Fruit fly (Drosophila melanogaster): Measurements from ENCODE around the gene pad.
A peak's percentile ranks its signal among the peaks of the same experiment; 100 is the strongest.

The pad gene

DNA sequence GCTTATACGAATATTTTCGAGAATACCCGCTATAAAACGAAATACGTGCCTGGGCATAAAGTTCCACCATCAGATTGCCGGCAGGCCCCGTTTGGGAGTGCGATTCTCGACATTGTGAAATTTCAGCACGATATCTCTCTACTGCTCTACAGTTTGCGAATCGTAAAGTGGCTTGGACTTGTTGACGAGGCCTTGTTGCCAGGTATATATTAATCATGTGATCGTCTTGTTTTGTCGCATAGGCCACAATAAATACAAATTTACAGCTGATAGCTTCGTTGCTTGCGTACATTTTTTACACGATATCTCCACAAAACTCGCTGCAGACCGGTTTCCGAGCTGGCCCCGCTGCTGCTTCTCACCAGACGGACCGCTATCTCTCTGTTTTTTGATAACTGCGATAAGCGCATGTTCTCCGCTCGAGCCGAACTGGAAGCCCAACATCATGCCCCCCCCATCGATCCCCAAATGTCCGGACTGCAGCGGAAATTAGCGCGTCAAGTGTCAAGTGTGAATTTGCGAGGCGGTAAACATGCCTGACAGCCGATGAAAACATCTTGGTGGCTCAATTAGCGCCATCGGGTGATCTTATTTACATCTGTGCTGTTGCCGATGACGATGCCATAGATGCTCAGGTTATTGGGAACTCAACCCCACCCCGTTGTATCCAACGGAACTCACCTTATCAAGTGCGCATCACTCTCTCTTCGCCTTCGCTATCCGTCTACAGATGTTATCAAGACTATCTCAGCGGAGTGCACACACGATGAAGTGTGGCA is 32.6 kb upstream of the pad start (continued):
- TF ChIP-seq sc (optimal IDR thresholded peaks at IDR 0.05): no peak
- no peak for TF ChIP-seq sc (GFP tag; optimal IDR thresholded peaks at IDR 0.05)
- TF ChIP-seq CG4424 (GFP tag; optimal IDR thresholded peaks at IDR 0.05): peak; percentile 0
- no peak for TF ChIP-seq CG12236 (GFP tag; optimal IDR thresholded peaks at IDR 0.05)
- peak; percentile 18 for TF ChIP-seq pnt (GFP tag; optimal IDR thresholded peaks at IDR 0.05)
- TF ChIP-seq org-1 (GFP tag; optimal IDR thresholded peaks at IDR 0.05): no peak
- no peak for TF ChIP-seq NC2α (GFP tag; optimal IDR thresholded peaks at IDR 0.05)
- TF ChIP-seq CG13296 (GFP tag; optimal IDR thresholded peaks at IDR 0.05): peak; percentile 10
- no peak for TF ChIP-seq CG17612 (GFP tag; IDR thresholded peaks at IDR 0.05)
- no peak for TF ChIP-seq CG11560 (tag; IDR thresholded peaks at IDR 0.05)
- TF ChIP-seq CG11695 (GFP tag; IDR thresholded peaks at IDR 0.05): 0 out of 3 replicates have a peak, but pooled peaks have one; percentile 29
- TF ChIP-seq tgo (GFP tag; IDR thresholded peaks at IDR 0.05): peak; percentile 39; the same call in 2 of the 3 replicates
- peak; percentile 100 for TF ChIP-seq CG1529 (GFP tag; optimal IDR thresholded peaks at IDR 0.05)
- TF ChIP-seq ci (GFP tag; IDR thresholded peaks at IDR 0.05): no peak
- TF ChIP-seq CG6254 (GFP tag; optimal IDR thresholded peaks at IDR 0.05): no peak
- no peak for TF ChIP-seq nmo (GFP tag; optimal IDR thresholded peaks at IDR 0.05)
- peak; percentile 27 for TF ChIP-seq CG15514 (GFP tag; optimal IDR thresholded peaks at IDR 0.05)
- TF ChIP-seq CG9797 (GFP tag; optimal IDR thresholded peaks at IDR 0.05): no peak
- TF ChIP-seq CG3065 (GFP tag; optimal IDR thresholded peaks at IDR 0.05): no peak
- TF ChIP-seq Abd-B (GFP tag; optimal IDR thresholded peaks at IDR 0.05): no peak
- TF ChIP-seq CG2678 (tag; optimal IDR thresholded peaks at IDR 0.05): no peak
- TF ChIP-seq CG1233 (GFP tag; optimal IDR thresholded peaks at IDR 0.05): peak; percentile 93
- TF ChIP-seq CG17568 (GFP tag; optimal IDR thresholded peaks at IDR 0.05): no peak
- TF ChIP-seq slbo (GFP tag; IDR thresholded peaks at IDR 0.05): peak; percentile 62
- no peak for TF ChIP-seq MTF-1 (GFP tag; optimal IDR thresholded peaks at IDR 0.05; ENCODE audit: borderline replicate concordance)
- peak; percentile 42; the same call in 1 of the 3 replicates for TF ChIP-seq dysf (GFP tag; IDR thresholded peaks at IDR 0.05)
- TF ChIP-seq ken (GFP tag; IDR thresholded peaks at IDR 0.05): no peak
- TF ChIP-seq pan (optimal IDR thresholded peaks at IDR 0.05): no peak
- TF ChIP-seq pan (GFP tag; optimal IDR thresholded peaks at IDR 0.05 in 1 of 2, IDR thresholded peaks at IDR 0.05 in 1 of 2): peak in 1 of 2 experiments; percentile 38
- TF ChIP-seq chm (GFP tag; IDR thresholded peaks at IDR 0.05): no peak
- no peak for TF ChIP-seq Doc3 (GFP tag; IDR thresholded peaks at IDR 0.05; ENCODE audit: partially characterized antibody)
- TF ChIP-seq CG8944 (GFP tag; optimal IDR thresholded peaks at IDR 0.05): peak; percentile 28
- no peak for TF ChIP-seq jigr1 (GFP tag; IDR thresholded peaks at IDR 0.05)
- TF ChIP-seq ap (GFP tag; IDR thresholded peaks at IDR 0.05): no peak
- TF ChIP-seq CG10654 (GFP tag; optimal IDR thresholded peaks at IDR 0.05): no peak
- no peak for TF ChIP-seq CTCF (GFP tag; optimal IDR thresholded peaks at IDR 0.05)
- TF ChIP-seq bigmax (GFP tag; optimal IDR thresholded peaks at IDR 0.05): no peak
- peak; percentile 12 for TF ChIP-seq bab2 (GFP tag; optimal IDR thresholded peaks at IDR 0.05)
- peak; percentile 9 for TF ChIP-seq CG7786 (GFP tag; optimal IDR thresholded peaks at IDR 0.05)
- TF ChIP-seq crol (GFP tag; IDR thresholded peaks at IDR 0.05): no peak; the same call in 1 of the 2 replicates
- TF ChIP-seq CG15011 (GFP tag; optimal IDR thresholded peaks at IDR 0.05): no peak
- TF ChIP-seq CG10274 (GFP tag; optimal IDR thresholded peaks at IDR 0.05): no peak
- TF ChIP-seq Sin3A (optimal IDR thresholded peaks at IDR 0.05): no peak
- no peak for TF ChIP-seq emc (GFP tag; optimal IDR thresholded peaks at IDR 0.05)
- TF ChIP-seq Sry-δ (GFP tag; optimal IDR thresholded peaks at IDR 0.05): peak; percentile 12
- TF ChIP-seq Hey (tag; optimal IDR thresholded peaks at IDR 0.05): no peak
- peak; percentile 91 for TF ChIP-seq Ets65A (GFP tag)
- peak; percentile 70 for TF ChIP-seq grn (GFP tag; optimal IDR thresholded peaks at IDR 0.05)
- TF ChIP-seq CG11696 (GFP tag; IDR thresholded peaks at IDR 0.05): 0 out of 2 replicates have a peak, but pooled peaks have one; percentile 31
- TF ChIP-seq schlank (tag; optimal IDR thresholded peaks at IDR 0.05): no peak
- peak; percentile 67 for TF ChIP-seq row (GFP tag; IDR thresholded peaks at IDR 0.05)
- TF ChIP-seq Sox100B (GFP tag; optimal IDR thresholded peaks at IDR 0.05): peak; percentile 21
